Fruit fly (Drosophila melanogaster) whole organism, wandering third instar larva: Measurements from ENCODE around the gene pdgy.

Experiments
- Abd-B ChIP-seq: fragments of >200 bp; optimal IDR thresholded peaks from 2 replicates; lab custom pipeline; 2017; ENCODE audit warnings: missing biosample characterization, missing genetic modification characterization
- CG9705 ChIP-seq: fragments of 200-800 bp; sonication (Bioruptor generic); optimal IDR thresholded peaks from 2 replicates; lab custom pipeline; 2018; ENCODE audit warnings: missing biosample characterization, mild to moderate bottlenecking, missing genetic modification characterization
- CrebA ChIP-seq: fragments of 200-800 bp; sonication (Bioruptor generic); optimal IDR thresholded peaks from 2 replicates; lab custom pipeline; 2016; ENCODE audit warnings: missing biosample characterization, mild to moderate bottlenecking, missing genetic modification characterization, borderline replicate concordance
- Dfd ChIP-seq: fragments of >200 bp; optimal IDR thresholded peaks from 2 replicates; lab custom pipeline; 2017; ENCODE audit warnings: missing biosample characterization, missing genetic modification characterization
- GATAd ChIP-seq: sonication (Bioruptor generic); optimal IDR thresholded peaks from 2 replicates; lab custom pipeline; 2016; ENCODE audit warnings: missing biosample characterization, missing genetic modification characterization
- HLH106 ChIP-seq: fragments of 200-800 bp; optimal IDR thresholded peaks from 3 replicates; lab custom pipeline; 2019; ENCODE audit warnings: missing biosample characterization, mild to moderate bottlenecking, missing genetic modification characterization, moderate library complexity
- Hnf4 ChIP-seq: fragments of 200-800 bp; sonication (Bioruptor generic); optimal IDR thresholded peaks from 2 replicates; lab custom pipeline; 2016; ENCODE audit warnings: missing biosample characterization, mild to moderate bottlenecking, missing genetic modification characterization
- Hr78 ChIP-seq: fragments of >200 bp; optimal IDR thresholded peaks from 2 replicates; lab custom pipeline; 2017; ENCODE audit warnings: missing biosample characterization, missing genetic modification characterization
- Hr83 ChIP-seq: fragments of 200-300 bp; sonication (Bioruptor generic); optimal IDR thresholded peaks from 2 replicates; lab custom pipeline; 2016; ENCODE audit warnings: missing biosample characterization, mild to moderate bottlenecking, missing genetic modification characterization, moderate library complexity; ENCODE audit not compliant: poor library complexity, severe bottlenecking
- Jra ChIP-seq: sonication (Bioruptor generic); optimal IDR thresholded peaks from 2 replicates; lab custom pipeline; 2016; ENCODE audit warnings: missing biosample characterization, missing genetic modification characterization
- Mio ChIP-seq: sonication (Bioruptor generic); optimal IDR thresholded peaks from 2 replicates; lab custom pipeline; 2016; ENCODE audit warnings: missing biosample characterization, missing genetic modification characterization
- Myc ChIP-seq: fragments of >200 bp; optimal IDR thresholded peaks from 2 replicates; lab custom pipeline; 2017
- OdsH ChIP-seq: fragments of 200-800 bp; sonication (Bioruptor generic); optimal IDR thresholded peaks from 2 replicates; lab custom pipeline; 2016; ENCODE audit warnings: missing biosample characterization, mild to moderate bottlenecking, missing genetic modification characterization
- Rel ChIP-seq, 2 experiments: fragments of 200-800 bp; sonication (Bioruptor generic) in 1 of 2; optimal IDR thresholded peaks; 2 replicates in 1 of 2; 3 replicates in 1 of 2; lab custom pipeline; 2016 to 2019; ENCODE audit warnings: mild to moderate bottlenecking in 2 of 2, missing biosample characterization in 2 of 2, missing genetic modification characterization in 2 of 2, moderate library complexity in 1 of 2
- Sp1 ChIP-seq: fragments of 200-800 bp; sonication (Bioruptor generic); optimal IDR thresholded peaks from 3 replicates; lab custom pipeline; 2019; ENCODE audit warnings: missing biosample characterization, mild to moderate bottlenecking, missing genetic modification characterization, moderate library complexity
- Vsx2 ChIP-seq: fragments of 200-300, 225-300 bp; sonication (Bioruptor generic); optimal IDR thresholded peaks from 2 replicates; lab custom pipeline; 2018; ENCODE audit warnings: missing biosample characterization, missing genetic modification characterization; ENCODE audit not compliant: partially characterized antibody
- brk ChIP-seq: fragments of 200-800 bp; sonication (Bioruptor generic); optimal IDR thresholded peaks from 2 replicates; lab custom pipeline; 2016; ENCODE audit warnings: missing biosample characterization, mild to moderate bottlenecking, missing genetic modification characterization
- dl ChIP-seq, 2 experiments: fragments of 175-275, 200-275 bp in 1 of 2; fragments of 200-275 bp in 1 of 2; sonication (Bioruptor generic); optimal IDR thresholded peaks; lab custom pipeline; 2018; ENCODE audit warnings: mild to moderate bottlenecking in 2 of 2, missing biosample characterization in 2 of 2, missing genetic modification characterization in 2 of 2, moderate library complexity in 2 of 2; ENCODE audit not compliant: partially characterized antibody in 2 of 2, insufficient read depth in 1 of 2
- dmrt93B ChIP-seq: fragments of 200-800 bp; sonication (Bioruptor generic); optimal IDR thresholded peaks from 2 replicates; lab custom pipeline; 2018; ENCODE audit warnings: missing biosample characterization, mild to moderate bottlenecking, missing genetic modification characterization
- dsf ChIP-seq: sonication (Bioruptor generic); optimal IDR thresholded peaks from 2 replicates; lab custom pipeline; 2016; ENCODE audit warnings: missing biosample characterization, missing genetic modification characterization, borderline replicate concordance
- ey ChIP-seq: fragments of 200-800 bp; sonication (Bioruptor generic); optimal IDR thresholded peaks from 2 replicates; lab custom pipeline; 2016; ENCODE audit warnings: missing biosample characterization, missing genetic modification characterization
- foxo ChIP-seq, 2 experiments: fragments of 200-800 bp; sonication (Bioruptor generic); optimal IDR thresholded peaks; 2 replicates in 1 of 2; 3 replicates in 1 of 2; lab custom pipeline; 2016 to 2017; ENCODE audit warnings: missing biosample characterization in 2 of 2, missing genetic modification characterization in 2 of 2
- fru ChIP-seq: fragments of 200-800 bp; sonication (Bioruptor generic); optimal IDR thresholded peaks from 3 replicates; lab custom pipeline; 2016; ENCODE audit warnings: missing biosample characterization, mild to moderate bottlenecking, missing genetic modification characterization
- h ChIP-seq: fragments of 200-800 bp; sonication (Bioruptor generic); optimal IDR thresholded peaks from 3 replicates; lab custom pipeline; 2016; ENCODE audit warnings: missing biosample characterization, mild to moderate bottlenecking, missing genetic modification characterization
- jim ChIP-seq: fragments of 175-275, 200-325 bp; sonication (Bioruptor generic); optimal IDR thresholded peaks from 2 replicates; lab custom pipeline; 2016; ENCODE audit warnings: missing biosample characterization, mild to moderate bottlenecking, missing genetic modification characterization
- lola ChIP-seq: fragments of >200 bp; optimal IDR thresholded peaks from 2 replicates; lab custom pipeline; 2017; ENCODE audit warnings: missing biosample characterization, missing genetic modification characterization
- rgr ChIP-seq: fragments of 200-800 bp; sonication (Bioruptor generic); optimal IDR thresholded peaks from 3 replicates; lab custom pipeline; 2016; ENCODE audit warnings: missing biosample characterization, mild to moderate bottlenecking, missing genetic modification characterization
- sv ChIP-seq: fragments of 200-800 bp; sonication (Bioruptor generic); optimal IDR thresholded peaks from 3 replicates; lab custom pipeline; 2016; ENCODE audit warnings: missing biosample characterization, missing genetic modification characterization
- usp ChIP-seq: fragments of >200 bp; optimal IDR thresholded peaks from 2 replicates; lab custom pipeline; 2017; ENCODE audit warnings: missing biosample characterization, missing genetic modification characterization
- woc ChIP-seq: sonication (Bioruptor generic); optimal IDR thresholded peaks from 2 replicates; lab custom pipeline; 2016; ENCODE audit warnings: missing biosample characterization, mild to moderate bottlenecking, missing genetic modification characterization

Gene pdgy

DNA sequence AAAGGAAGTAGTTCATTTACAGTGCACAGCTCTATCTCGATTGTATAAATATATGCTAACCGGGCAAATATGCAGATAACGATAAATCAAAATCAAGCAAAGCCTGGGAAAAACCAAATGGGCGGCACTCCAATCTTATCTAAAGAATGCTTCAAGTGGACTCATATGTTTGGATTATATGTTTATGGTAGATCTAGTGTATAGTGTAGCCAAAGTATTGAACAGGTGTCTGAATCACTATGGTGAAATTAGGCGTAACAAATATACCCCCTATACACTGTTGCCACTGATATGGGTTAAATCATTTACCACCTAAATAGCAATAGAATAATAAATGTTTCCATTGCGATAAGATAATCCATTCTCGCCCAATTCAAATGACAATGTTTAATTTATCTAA, 6.8 kb downstream of the pdgy start:
- TF ChIP-seq CG9705 (no peak), rgr (GFP tag; lab: Kevin White, UChicago) (no peak), Dfd (GFP tag; lab: Kevin White, UChicago) (no peak), GATAd (no peak), ey (GFP tag; lab: Kevin White, UChicago) (no peak), dl (GFP tag; optimal IDR thresholded peaks at IDR 0.05; lab: Kevin White, UChicago; ENCODE audit: insufficient read depth in 1 of 2, partially characterized antibody in 2 of 2) (peak in 1 of 2 experiments; percentile 53), brk (GFP tag; lab: Kevin White, UChicago) (no peak), Rel (GFP tag; optimal IDR thresholded peaks at IDR 0.05; lab: Kevin White, UChicago) (no peak), Rel (tag; optimal IDR thresholded peaks at IDR 0.05; lab: Kevin White, UChicago) (peak; percentile 13), lola (GFP tag; lab: Kevin White, UChicago) (no peak)

dm6 chrX:14936250-14936649, 17.1 kb downstream of the pdgy start:
- TF ChIP-seq Abd-B (GFP tag; lab: Kevin White, UChicago): no peak
- no peak for TF ChIP-seq Rel (GFP tag; optimal IDR thresholded peaks at IDR 0.05; lab: Kevin White, UChicago)
- TF ChIP-seq Rel (tag; optimal IDR thresholded peaks at IDR 0.05; lab: Kevin White, UChicago): peak; percentile 10
- peak; percentile 3 for TF ChIP-seq fru (GFP tag; lab: Kevin White, UChicago)
- TF ChIP-seq h (GFP tag; lab: Kevin White, UChicago): no peak
- TF ChIP-seq Hr78 (GFP tag; lab: Kevin White, UChicago): no peak
- TF ChIP-seq rgr (GFP tag; lab: Kevin White, UChicago): peak; percentile 13
- peak; percentile 45 for TF ChIP-seq Hnf4
- TF ChIP-seq CrebA: peak; percentile 40
- TF ChIP-seq Sp1 (GFP tag; lab: Kevin White, UChicago): peak; percentile 32

dm6 chrX:14931296-14931695, 22.0 kb downstream of the pdgy start:
- no peak for TF ChIP-seq Hr78 (GFP tag; lab: Kevin White, UChicago)
- no peak for TF ChIP-seq Mio (GFP tag; lab: Kevin White, UChicago)
- no peak for TF ChIP-seq dsf (GFP tag; lab: Kevin White, UChicago)
- no peak for TF ChIP-seq Jra (GFP tag; lab: Kevin White, UChicago)
- TF ChIP-seq brk (GFP tag; lab: Kevin White, UChicago): no peak
- TF ChIP-seq Myc (lab: Kevin White, UChicago): no peak
- no peak for TF ChIP-seq Vsx2 (GFP tag; lab: Kevin White, UChicago)
- no peak for TF ChIP-seq dl (GFP tag; optimal IDR thresholded peaks at IDR 0.05; lab: Kevin White, UChicago; ENCODE audit: insufficient read depth in 1 of 2, partially characterized antibody in 2 of 2)
- TF ChIP-seq woc (GFP tag; lab: Kevin White, UChicago): no peak
- no peak for TF ChIP-seq Hnf4
- TF ChIP-seq Rel (GFP tag; optimal IDR thresholded peaks at IDR 0.05; lab: Kevin White, UChicago): no peak
- no peak for TF ChIP-seq Rel (tag; optimal IDR thresholded peaks at IDR 0.05; lab: Kevin White, UChicago)
- no peak for TF ChIP-seq Hr83
- no peak for TF ChIP-seq sv (GFP tag; lab: Kevin White, UChicago)
- TF ChIP-seq h (GFP tag; lab: Kevin White, UChicago): no peak

DNA sequence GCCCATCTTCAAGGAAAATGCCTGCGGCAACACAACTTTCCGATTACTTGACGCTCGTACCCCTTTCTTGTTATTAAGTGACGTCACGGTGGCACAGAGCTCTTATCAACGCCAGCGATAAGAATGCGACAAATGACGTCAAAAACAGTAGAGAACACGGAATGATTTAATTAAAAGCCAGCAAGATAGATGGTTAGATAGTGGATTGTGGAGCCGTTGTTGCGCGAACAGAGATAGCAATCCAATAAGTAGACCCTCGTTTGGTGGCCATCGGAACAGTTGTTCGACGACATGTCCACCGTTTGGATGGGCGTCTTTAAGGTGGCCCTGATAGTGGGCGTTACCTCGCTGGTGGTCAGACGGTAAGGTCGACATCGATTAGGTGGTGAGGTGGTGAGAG, 23.5 kb downstream of the pdgy start:
- TF ChIP-seq HLH106 (tag; lab: Kevin White, UChicago) (no peak), sv (GFP tag; lab: Kevin White, UChicago) (no peak), GATAd (no peak), Rel (GFP tag; optimal IDR thresholded peaks at IDR 0.05; lab: Kevin White, UChicago) (no peak), Rel (tag; optimal IDR thresholded peaks at IDR 0.05; lab: Kevin White, UChicago) (no peak), foxo (GFP tag; optimal IDR thresholded peaks at IDR 0.05; lab: Kevin White, UChicago) (no peak), Jra (GFP tag; lab: Kevin White, UChicago) (no peak), Myc (lab: Kevin White, UChicago) (no peak)

dm6 chrX:14928844-14929243, 24.5 kb downstream of the pdgy start, which contains the start of gene CG32591:
Gene CG32591, minus strand, starts transcription at chrX:14928944.
- TF ChIP-seq Sp1 (GFP tag; lab: Kevin White, UChicago) (no peak), dmrt93B (GFP tag; lab: Kevin White, UChicago) (no peak), ey (GFP tag; lab: Kevin White, UChicago) (no peak), CrebA (no peak), Dfd (GFP tag; lab: Kevin White, UChicago) (no peak), OdsH (GFP tag; lab: Kevin White, UChicago) (no peak), jim (no peak), usp (no peak), sv (GFP tag; lab: Kevin White, UChicago) (no peak)
- TF ChIP-seq, all 38 proteins: peak for 0
